Worm (Caenorhabditis elegans) whole organism, early embryonic: ENCODE measurements around the gene nhr-216.

Experiments used
- B0310.2 ChIP-seq: sonication (generic microtip); optimal IDR thresholded peaks from 2 replicates; lab custom pipeline; 2016; ENCODE audit warnings: mild to moderate bottlenecking, missing genetic modification characterization, missing compliant biosample characterization
- F13C5.2 ChIP-seq: sonication (generic microtip); optimal IDR thresholded peaks from 2 replicates; lab custom pipeline; 2017; ENCODE audit warnings: mild to moderate bottlenecking, missing genetic modification characterization, inconsistent platforms, missing compliant biosample characterization
- aly-1 ChIP-seq: sonication (generic microtip); optimal IDR thresholded peaks from 2 replicates; lab custom pipeline; 2016; ENCODE audit warnings: missing genetic modification characterization, missing compliant biosample characterization
- ama-1 ChIP-seq: fragments of 150-350 bp; optimal IDR thresholded peaks from 2 replicates; lab custom pipeline; 2014
- ceh-13 ChIP-seq: fragments of 200-800 bp; sonication (Bioruptor generic); optimal IDR thresholded peaks from 2 replicates; lab custom pipeline; 2018; ENCODE audit warnings: mild to moderate bottlenecking, missing genetic modification characterization, missing compliant biosample characterization
- ceh-36 ChIP-seq: sonication (generic microtip); optimal IDR thresholded peaks from 2 replicates; lab custom pipeline; 2016; ENCODE audit warnings: missing genetic modification characterization, inconsistent platforms, missing compliant biosample characterization
- ets-7 ChIP-seq: sonication (generic microtip); optimal IDR thresholded peaks from 2 replicates; lab custom pipeline; 2016; ENCODE audit warnings: missing genotype, missing genetic modification characterization, missing compliant biosample characterization
- flt-1 ChIP-seq: fragments of 200-800 bp; sonication (Bioruptor generic); IDR thresholded peaks from 2 replicates; pipeline ENCODE4 v1.3.6; 2022; ENCODE audit warnings: missing genetic modification characterization, missing compliant biosample characterization
- hmbx-1 ChIP-seq: sonication (generic microtip); optimal IDR thresholded peaks from 2 replicates; lab custom pipeline; 2016; ENCODE audit warnings: mild to moderate bottlenecking, missing genetic modification characterization, missing compliant biosample characterization
- hmg-4 ChIP-seq: fragments of 200-800 bp; sonication (Bioruptor generic); optimal IDR thresholded peaks from 2 replicates; lab custom pipeline; 2018; ENCODE audit warnings: mild to moderate bottlenecking, missing genetic modification characterization, missing compliant biosample characterization
- hnd-1 ChIP-seq: sonication (generic microtip); optimal IDR thresholded peaks from 2 replicates; lab custom pipeline; 2016; ENCODE audit warnings: missing genetic modification characterization, missing compliant biosample characterization
- pes-1 ChIP-seq: fragments of 200-800 bp; sonication (Bioruptor generic); IDR thresholded peaks from 2 replicates; pipeline ENCODE4 v1.3.6; 2022; ENCODE audit warnings: missing genetic modification reagents, missing genetic modification characterization, missing compliant biosample characterization
- scrt-1 ChIP-seq: fragments of 200-800 bp; sonication (Bioruptor generic); IDR thresholded peaks from 2 replicates; pipeline ENCODE4 v1.3.6; 2022; ENCODE audit warnings: missing genetic modification characterization, missing compliant biosample characterization
- sea-1 ChIP-seq: fragments of 200-800 bp; sonication (Bioruptor generic); conservative IDR thresholded peaks from 2 replicates; pipeline ENCODE4 v1.3.6; 2022; ENCODE audit warnings: missing genetic modification characterization, missing compliant biosample characterization
- tbx-11 ChIP-seq: fragments of 200-800 bp; sonication (Bioruptor generic); IDR thresholded peaks from 2 replicates; pipeline ENCODE4 v1.3.6; 2022; ENCODE audit warnings: missing genetic modification characterization, missing compliant biosample characterization
- tbx-37 ChIP-seq: fragments of 200-800 bp; sonication (Bioruptor generic); conservative IDR thresholded peaks from 2 replicates; pipeline ENCODE4 v1.3.6; 2022; ENCODE audit warnings: missing genetic modification reagents, missing genetic modification characterization, missing compliant biosample characterization
- tra-4 ChIP-seq: sonication (generic microtip); optimal IDR thresholded peaks from 2 replicates; lab custom pipeline; 2017; ENCODE audit warnings: missing genetic modification characterization, missing compliant biosample characterization

Gene nhr-216

DNA sequence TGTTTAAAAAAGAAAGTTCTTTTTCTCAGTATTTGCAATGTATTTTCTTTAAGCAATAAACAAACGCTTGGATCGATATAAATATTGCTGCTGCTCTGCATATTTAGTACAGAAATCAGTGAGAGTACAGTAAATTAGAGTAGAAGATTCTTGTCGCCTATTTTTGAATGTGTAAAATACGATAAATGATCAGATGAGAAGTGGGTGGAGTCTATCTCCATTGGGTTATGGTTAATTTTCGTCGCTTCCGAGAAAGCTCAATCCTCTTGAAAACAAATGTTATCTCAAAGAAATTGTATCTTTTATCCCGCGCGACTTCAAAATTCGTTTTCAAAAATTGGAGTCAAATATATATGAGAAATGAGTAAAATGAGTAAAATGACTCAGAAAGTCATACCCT lies at the start of gene nhr-216:
nhr-216 (minus strand) TSS at position 101 of the 400 bp plus-strand sequence.
- TF ChIP-seq hnd-1 (tag; lab: Kevin White, UChicago) (no peak), pes-1 (no peak), ama-1 (lab: Kevin White, UChicago) (no peak), hmg-4 (GFP tag; lab: Kevin White, UChicago) (no peak), ets-7 (tag; lab: Kevin White, UChicago) (no peak), sea-1 (GFP tag; lab: Robert Waterston, UW) (no peak), B0310.2 (no peak), aly-1 (tag; lab: Kevin White, UChicago) (no peak), flt-1 (no peak), hmbx-1 (tag; lab: Kevin White, UChicago) (no peak), ceh-36 (tag; lab: Kevin White, UChicago) (no peak), F13C5.2 (tag; lab: Kevin White, UChicago) (no peak), scrt-1 (GFP tag; lab: Robert Waterston, UW) (no peak), ceh-13 (GFP tag; lab: Kevin White, UChicago) (no peak), tbx-37 (GFP tag; lab: Robert Waterston, UW) (no peak), tra-4 (tag; lab: Kevin White, UChicago) (no peak)

DNA sequence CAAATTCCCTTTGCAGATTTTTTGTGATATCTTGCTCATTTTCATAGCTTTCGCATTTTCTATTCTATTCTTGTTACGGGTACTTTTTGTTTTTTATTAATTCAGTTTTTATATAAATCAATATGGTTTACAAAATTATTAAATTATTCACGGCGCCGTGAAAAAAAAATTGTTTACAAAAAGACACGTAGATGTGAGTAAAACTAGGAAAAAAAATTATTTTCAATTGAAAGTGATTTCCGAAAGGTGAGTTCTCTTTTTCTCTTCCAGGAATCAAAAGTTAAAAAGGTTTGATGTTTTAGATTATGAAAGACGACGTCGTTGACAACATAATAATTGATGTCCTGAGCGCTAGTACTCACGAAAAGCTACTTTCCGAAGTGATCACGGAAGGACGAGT lies 49.6 kb upstream of the nhr-216 start, which contains the start of gene C25A6.1:
C25A6.1 (plus strand) TSS at position 301 of the 400 bp plus-strand sequence.
- TF ChIP-seq ceh-13 (GFP tag; lab: Kevin White, UChicago) (no peak), hmbx-1 (tag; lab: Kevin White, UChicago) (no peak), hmg-4 (GFP tag; lab: Kevin White, UChicago) (no peak), tra-4 (tag; lab: Kevin White, UChicago) (no peak), ets-7 (tag; lab: Kevin White, UChicago) (no peak), tbx-37 (GFP tag; lab: Robert Waterston, UW) (no peak), aly-1 (tag; lab: Kevin White, UChicago) (no peak), hnd-1 (tag; lab: Kevin White, UChicago) (no peak), ceh-36 (tag; lab: Kevin White, UChicago) (no peak), scrt-1 (GFP tag; lab: Robert Waterston, UW) (no peak), sea-1 (GFP tag; lab: Robert Waterston, UW) (no peak), B0310.2 (no peak), tbx-11 (GFP tag; lab: Robert Waterston, UW) (no peak), ama-1 (lab: Kevin White, UChicago) (no peak), pes-1 (no peak), flt-1 (no peak), F13C5.2 (tag; lab: Kevin White, UChicago) (no peak)

DNA sequence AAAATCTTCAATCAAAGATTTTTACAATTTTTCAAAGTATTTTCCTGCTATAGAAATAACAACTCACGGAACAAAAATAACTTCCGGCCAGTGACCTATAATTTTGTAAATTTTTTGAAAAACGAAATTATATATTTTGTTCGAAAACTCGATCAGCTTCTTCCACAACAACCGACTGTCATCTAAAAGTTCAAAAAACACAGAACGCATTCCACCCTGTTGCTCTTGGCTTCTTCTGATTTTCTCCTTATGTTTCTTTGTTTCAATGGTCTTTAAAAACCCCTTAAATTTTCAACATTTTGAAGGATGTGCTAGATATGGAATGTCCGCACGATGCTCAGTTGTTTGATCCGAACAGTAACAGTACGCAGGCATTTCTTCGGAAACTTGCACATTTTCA lies 46.4 kb upstream of the nhr-216 start, which contains the start of gene dmsr-7:
dmsr-7 (plus strand) TSS at position 301 of the 400 bp plus-strand sequence.
- TF ChIP-seq pes-1 = no peak
- TF ChIP-seq tbx-11 (GFP tag; lab: Robert Waterston, UW) = no peak
- no peak for TF ChIP-seq ceh-36 (tag; lab: Kevin White, UChicago)
- no peak for TF ChIP-seq hnd-1 (tag; lab: Kevin White, UChicago)
- TF ChIP-seq ama-1 (lab: Kevin White, UChicago) = no peak
- TF ChIP-seq aly-1 (tag; lab: Kevin White, UChicago) = no peak
- TF ChIP-seq B0310.2 = no peak
- TF ChIP-seq tra-4 (tag; lab: Kevin White, UChicago) = no peak
- no peak for TF ChIP-seq ets-7 (tag; lab: Kevin White, UChicago)
- no peak for TF ChIP-seq ceh-13 (GFP tag; lab: Kevin White, UChicago)
- no peak for TF ChIP-seq tbx-37 (GFP tag; lab: Robert Waterston, UW)
- no peak for TF ChIP-seq hmbx-1 (tag; lab: Kevin White, UChicago)

- TF ChIP-seq aly-1 (tag; lab: Kevin White, UChicago) (no peak), F13C5.2 (tag; lab: Kevin White, UChicago) (no peak), hnd-1 (tag; lab: Kevin White, UChicago) (no peak), hmbx-1 (tag; lab: Kevin White, UChicago) (no peak), ets-7 (tag; lab: Kevin White, UChicago) (no peak), ceh-13 (GFP tag; lab: Kevin White, UChicago) (no peak), hmg-4 (GFP tag; lab: Kevin White, UChicago) (no peak), tra-4 (tag; lab: Kevin White, UChicago) (no peak)
Observed at ce11 chrV:5403938-5404337, 45.3 kb upstream of the nhr-216 start.

DNA sequence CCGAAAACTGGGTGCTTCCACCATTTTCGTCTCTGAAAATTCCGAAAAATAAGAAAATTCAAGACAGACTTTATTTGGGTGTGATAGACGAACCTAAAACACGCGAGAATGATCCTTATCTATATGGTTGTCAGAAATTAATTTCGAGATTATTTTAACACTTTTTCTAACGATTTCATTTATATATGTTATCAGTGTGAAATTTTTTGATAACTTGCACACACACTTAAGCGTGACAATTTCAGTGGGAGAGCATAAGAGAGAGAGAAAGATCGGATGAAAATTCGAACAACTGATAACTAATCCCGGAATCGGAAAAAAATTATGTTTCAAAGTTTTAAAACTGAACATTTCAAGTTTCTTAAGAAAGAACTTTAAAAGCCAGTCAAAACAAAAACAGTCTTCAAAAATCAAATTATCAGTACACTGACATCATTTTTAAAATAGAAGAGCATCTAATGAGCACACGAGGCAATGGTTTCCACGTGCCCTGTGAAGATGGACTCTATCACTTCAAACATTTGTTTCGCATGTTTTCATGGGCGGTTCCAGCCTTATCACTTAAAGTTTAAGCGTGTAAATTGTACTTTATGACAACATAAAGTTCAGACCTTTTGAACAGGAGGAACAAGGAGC lies 34.4 kb upstream of the nhr-216 start, which contains the start of gene C35A11.4:
C35A11.4 (minus strand) TSS at position 156 of the 636 bp plus-strand sequence.
- TF ChIP-seq ceh-36 (tag; lab: Kevin White, UChicago) (no peak), tbx-11 (GFP tag; lab: Robert Waterston, UW) (no peak), sea-1 (GFP tag; lab: Robert Waterston, UW) (no peak), hmbx-1 (tag; lab: Kevin White, UChicago) (no peak)

DNA sequence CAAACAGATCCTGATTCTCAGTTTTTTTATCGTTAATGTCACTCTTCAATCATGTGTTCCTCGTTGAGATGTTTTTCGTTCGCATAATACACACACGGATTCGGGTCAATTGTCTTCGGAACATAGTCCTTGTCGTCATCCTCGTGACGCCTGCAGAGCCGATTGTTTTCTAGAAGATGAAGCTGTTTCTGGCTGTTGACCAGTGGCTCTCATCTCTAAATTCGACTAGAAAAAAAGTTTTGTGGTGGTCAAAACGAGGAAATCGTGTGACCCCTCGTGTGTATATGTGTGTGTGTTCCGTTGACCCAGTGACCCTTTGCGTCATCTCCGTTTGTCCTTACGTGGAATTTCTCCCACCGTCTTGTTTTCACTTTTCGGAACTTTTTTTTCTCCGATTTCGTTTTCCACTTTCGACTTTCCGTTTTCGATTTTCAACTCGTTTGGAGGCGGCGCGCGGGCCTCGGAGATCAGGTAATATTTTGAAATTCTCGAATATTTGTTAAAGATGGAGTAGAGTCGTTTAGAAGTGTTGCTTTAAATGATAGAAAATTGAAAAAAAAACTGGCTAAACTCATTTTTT lies 27.3 kb upstream of the nhr-216 start, which contains the start of gene C35A11.2:
C35A11.2 (plus strand) TSS at position 386 of the 580 bp plus-strand sequence.
- TF ChIP-seq tbx-37 (GFP tag; lab: Robert Waterston, UW) = no peak
- TF ChIP-seq tra-4 (tag; lab: Kevin White, UChicago) = no peak
- TF ChIP-seq hmbx-1 (tag; lab: Kevin White, UChicago) = no peak
- no peak for TF ChIP-seq sea-1 (GFP tag; lab: Robert Waterston, UW)
- no peak for TF ChIP-seq B0310.2
- TF ChIP-seq ama-1 (lab: Kevin White, UChicago) = no peak
- no peak for TF ChIP-seq F13C5.2 (tag; lab: Kevin White, UChicago)
- TF ChIP-seq flt-1 = no peak
- no peak for TF ChIP-seq aly-1 (tag; lab: Kevin White, UChicago)
- no peak for TF ChIP-seq ets-7 (tag; lab: Kevin White, UChicago)
- no peak for TF ChIP-seq scrt-1 (GFP tag; lab: Robert Waterston, UW)
- no peak for TF ChIP-seq ceh-13 (GFP tag; lab: Kevin White, UChicago)
- no peak for TF ChIP-seq ceh-36 (tag; lab: Kevin White, UChicago)
- TF ChIP-seq pes-1 = no peak
- TF ChIP-seq tbx-11 (GFP tag; lab: Robert Waterston, UW) = no peak
- TF ChIP-seq hnd-1 (tag; lab: Kevin White, UChicago) = no peak
- TF ChIP-seq hmg-4 (GFP tag; lab: Kevin White, UChicago) = no peak
